Worm (Caenorhabditis elegans): Measurements from ENCODE around the gene irg-7.

DNA sequence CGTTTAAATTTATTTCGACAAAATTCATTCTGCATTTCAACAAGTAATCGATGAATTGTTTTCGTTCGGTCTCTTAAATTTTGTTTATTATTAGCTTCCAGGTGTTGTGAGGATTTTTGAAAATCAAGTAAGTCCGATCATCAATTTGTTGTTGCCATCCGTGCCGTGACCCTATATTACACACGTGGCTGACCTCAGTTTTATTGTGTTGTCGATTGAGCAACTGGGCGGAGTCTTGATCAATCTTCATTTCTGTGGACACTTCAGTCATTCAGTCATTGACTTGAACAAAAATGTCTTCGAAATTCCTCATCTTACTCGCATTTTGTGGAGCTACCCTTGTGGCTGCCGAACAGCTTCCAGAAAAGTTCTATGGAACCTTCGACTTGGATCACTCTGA, 17.1 kb upstream of the irg-7 start, which contains the start of gene lbp-2:
- TF ChIP-seq mab-5 (tag; optimal IDR thresholded peaks at IDR 0.05) (peak; percentile 3), alr-1 (tag; optimal IDR thresholded peaks at IDR 0.05) (no peak), blmp-1 (tag; optimal IDR thresholded peaks at IDR 0.05; ENCODE audit: insufficient read depth) (no peak), elt-3 (tag; optimal IDR thresholded peaks at IDR 0.05) (no peak), aly-2 (tag; optimal IDR thresholded peaks at IDR 0.05) (no peak), unc-39 (tag; optimal IDR thresholded peaks at IDR 0.05) (no peak)

Data from whole organism, L2 larva.